Fruit fly (Drosophila melanogaster) whole organism, embryonic: ENCODE data around the gene Gr32a.
A peak's percentile ranks its signal among the peaks of the same experiment; 100 is the strongest.

Source experiments
- CG10979 ChIP-seq: fragments of 200-800 bp; sonication (Bioruptor generic); optimal IDR thresholded peaks from 2 replicates; lab custom pipeline; 2018; ENCODE audit warnings: missing biosample characterization, mild to moderate bottlenecking, missing genetic modification characterization, moderate library complexity
- CG11085 ChIP-seq: fragments of 200-800 bp; sonication (Bioruptor generic); IDR thresholded peaks from 2 replicates; pipeline ENCODE4 v1.3.6; 2022; ENCODE audit warnings: missing biosample characterization, missing genetic modification characterization
- CG12744 ChIP-seq: fragments of 200-800 bp; sonication (Bioruptor generic); optimal IDR thresholded peaks from 2 replicates; lab custom pipeline; 2016; ENCODE audit warnings: missing biosample characterization, missing genetic modification characterization
- CG14014 ChIP-seq: fragments of 200-800 bp; sonication (Bioruptor generic); IDR thresholded peaks from 2 replicates; pipeline ENCODE4 v1.3.6; 2022; ENCODE audit warnings: missing biosample characterization, missing genetic modification characterization
- CG14710 ChIP-seq: fragments of 200-800 bp; sonication (Bioruptor generic); optimal IDR thresholded peaks from 3 replicates; lab custom pipeline; 2019; ENCODE audit warnings: missing biosample characterization, mild to moderate bottlenecking, missing genetic modification characterization, moderate library complexity
- CG15479 ChIP-seq: fragments of 200-800 bp; sonication (Bioruptor generic); optimal IDR thresholded peaks from 3 replicates; lab custom pipeline; 2019; ENCODE audit warnings: missing biosample characterization, mild to moderate bottlenecking, missing genetic modification characterization, moderate library complexity
- CG15601 ChIP-seq: fragments of 200-800 bp; sonication (Bioruptor generic); optimal IDR thresholded peaks from 3 replicates; lab custom pipeline; 2019; ENCODE audit warnings: missing biosample characterization, mild to moderate bottlenecking, missing genetic modification characterization, moderate library complexity
- CG16815 ChIP-seq: fragments of 200-800 bp; sonication (Bioruptor generic); optimal IDR thresholded peaks from 3 replicates; lab custom pipeline; 2017; ENCODE audit warnings: missing biosample characterization, mild to moderate bottlenecking, missing genetic modification characterization
- CG17568 ChIP-seq: fragments of 200-800 bp; sonication (Bioruptor generic); optimal IDR thresholded peaks from 2 replicates; lab custom pipeline; 2018; ENCODE audit warnings: missing biosample characterization, mild to moderate bottlenecking, missing genetic modification characterization, moderate library complexity
- CG18011 ChIP-seq: fragments of 200-800 bp; sonication (Bioruptor generic); optimal IDR thresholded peaks from 2 replicates; lab custom pipeline; 2017; ENCODE audit warnings: missing biosample characterization, missing genetic modification characterization, mild to moderate bottlenecking, moderate library complexity, missing genotype
- CG18599 ChIP-seq: fragments of 200-800 bp; sonication (Bioruptor generic); optimal IDR thresholded peaks from 3 replicates; lab custom pipeline; 2017; ENCODE audit warnings: missing biosample characterization, missing genetic modification characterization, mild to moderate bottlenecking, moderate library complexity, missing genetic modification reagents
- CG18619 ChIP-seq: fragments of 200-800 bp; sonication (Bioruptor generic); optimal IDR thresholded peaks from 3 replicates; lab custom pipeline; 2017; ENCODE audit warnings: missing biosample characterization, mild to moderate bottlenecking, missing genetic modification characterization
- CG4282 ChIP-seq: fragments of 200-800 bp; sonication (Bioruptor generic); optimal IDR thresholded peaks from 2 replicates; lab custom pipeline; 2016; ENCODE audit warnings: missing biosample characterization, missing genetic modification characterization
- CG4730 ChIP-seq: fragments of 200-800 bp; sonication (Bioruptor generic); IDR thresholded peaks from 2 replicates; pipeline ENCODE4 v1.3.6; 2022; ENCODE audit warnings: missing biosample characterization, missing genetic modification characterization
- CG6254 ChIP-seq: fragments of 200-800 bp; sonication (Bioruptor generic); optimal IDR thresholded peaks from 3 replicates; lab custom pipeline; 2017; ENCODE audit warnings: mild to moderate bottlenecking, missing biosample characterization, missing genetic modification reagents, missing genetic modification characterization
- CG6683 ChIP-seq: fragments of 200-800 bp; sonication (Bioruptor generic); optimal IDR thresholded peaks from 2 replicates; lab custom pipeline; 2017; ENCODE audit warnings: missing biosample characterization, mild to moderate bottlenecking, missing genetic modification characterization, missing genetic modification reagents
- CG6791 ChIP-seq: fragments of 200-800 bp; sonication (Bioruptor generic); IDR thresholded peaks from 3 replicates; pipeline ENCODE4 v1.3.6; 2022; ENCODE audit warnings: missing biosample characterization, missing genetic modification characterization; ENCODE audit not compliant: partially characterized antibody
- CG7271 ChIP-seq: fragments of 200-800 bp; sonication (Bioruptor generic); optimal IDR thresholded peaks from 2 replicates; lab custom pipeline; 2018; ENCODE audit warnings: missing biosample characterization, mild to moderate bottlenecking, missing genetic modification characterization, moderate library complexity
- CG7745 ChIP-seq: fragments of 200-800 bp; sonication (Bioruptor generic); optimal IDR thresholded peaks from 2 replicates; lab custom pipeline; 2018; ENCODE audit warnings: missing biosample characterization, mild to moderate bottlenecking, missing genetic modification characterization, moderate library complexity
- CG9876 ChIP-seq: fragments of 200-800 bp; sonication (Bioruptor generic); optimal IDR thresholded peaks from 2 replicates; lab custom pipeline; 2016; ENCODE audit warnings: missing biosample characterization, missing genetic modification characterization
- CkIIα-i1 ChIP-seq: fragments of 200-800 bp; sonication (Bioruptor generic); IDR thresholded peaks from 2 replicates; pipeline ENCODE4 v1.3.6; 2022; ENCODE audit warnings: missing biosample characterization, missing genetic modification characterization
- Dll ChIP-seq: fragments of 200-800 bp; sonication (Bioruptor generic); IDR thresholded peaks from 4 replicates; pipeline ENCODE4 v1.3.6; 2022; ENCODE audit warnings: missing biosample characterization, missing genetic modification characterization; ENCODE audit not compliant: partially characterized antibody
- ERR ChIP-seq: fragments of 200-800 bp; sonication (Bioruptor generic); optimal IDR thresholded peaks from 2 replicates; lab custom pipeline; 2016; ENCODE audit warnings: missing biosample characterization, missing genetic modification characterization
- Eip74EF ChIP-seq, 2 experiments: fragments of 200-800 bp in 1 of 2; fragments of >200 bp in 1 of 2; sonication (Bioruptor generic) in 1 of 2; optimal IDR thresholded peaks; 2 replicates each; lab custom pipeline; 2017 to 2019; ENCODE audit warnings: missing biosample characterization in 2 of 2, missing genetic modification characterization in 2 of 2, mild to moderate bottlenecking in 1 of 2, moderate library complexity in 1 of 2
- HLH3B ChIP-seq: fragments of 200-800 bp; sonication (Bioruptor generic); IDR thresholded peaks from 2 replicates; pipeline ENCODE4 v1.3.6; 2022; ENCODE audit warnings: missing biosample characterization, missing genetic modification characterization
- Hey ChIP-seq: fragments of 200-800 bp; sonication (Bioruptor generic); optimal IDR thresholded peaks from 3 replicates; lab custom pipeline; 2018; ENCODE audit warnings: missing biosample characterization, mild to moderate bottlenecking, missing genetic modification characterization
- Hr51 ChIP-seq, 2 experiments: fragments of 200-800 bp; sonication (Bioruptor generic); optimal IDR thresholded peaks; 2 replicates in 1 of 2; 3 replicates in 1 of 2; lab custom pipeline; 2016 to 2018; ENCODE audit warnings: missing biosample characterization in 2 of 2, missing genetic modification characterization in 2 of 2, mild to moderate bottlenecking in 1 of 2, moderate library complexity in 1 of 2
- PHDP ChIP-seq: fragments of 200-800 bp; sonication (Bioruptor generic); optimal IDR thresholded peaks from 3 replicates; lab custom pipeline; 2018; ENCODE audit warnings: missing biosample characterization, mild to moderate bottlenecking, missing genetic modification characterization, moderate library complexity
- Rx ChIP-seq: fragments of 200-800 bp; sonication (Bioruptor generic); IDR thresholded peaks from 2 replicates; pipeline ENCODE4 v1.3.6; 2022; ENCODE audit warnings: missing biosample characterization, missing genetic modification characterization
- ato ChIP-seq: fragments of 200-800 bp; sonication (Bioruptor generic); IDR thresholded peaks from 2 replicates; pipeline ENCODE4 v1.3.6; 2022; ENCODE audit warnings: missing biosample characterization, missing genetic modification characterization; ENCODE audit not compliant: partially characterized antibody
- ems ChIP-seq: fragments of 200-800 bp; sonication (Bioruptor generic); optimal IDR thresholded peaks from 3 replicates; lab custom pipeline; 2016; ENCODE audit warnings: missing biosample characterization, missing genetic modification characterization
- exex ChIP-seq: fragments of 200-800 bp; sonication (Bioruptor generic); optimal IDR thresholded peaks from 4 replicates; lab custom pipeline; 2018; ENCODE audit warnings: missing biosample characterization, mild to moderate bottlenecking, missing genetic modification characterization, moderate library complexity
- fd102C ChIP-seq: fragments of 200-800 bp; sonication (Bioruptor generic); optimal IDR thresholded peaks from 2 replicates; lab custom pipeline; 2018; ENCODE audit warnings: missing biosample characterization, mild to moderate bottlenecking, missing genetic modification characterization, moderate library complexity
- fd96Cb ChIP-seq: fragments of 200-800 bp; sonication (Bioruptor generic); optimal IDR thresholded peaks from 2 replicates; lab custom pipeline; 2018; ENCODE audit warnings: missing biosample characterization, mild to moderate bottlenecking, missing genetic modification characterization, moderate library complexity
- gcm2 ChIP-seq: fragments of 200-800 bp; sonication (Bioruptor generic); optimal IDR thresholded peaks from 2 replicates; lab custom pipeline; 2016; ENCODE audit warnings: missing biosample characterization, missing genetic modification characterization
- grn ChIP-seq: fragments of 200-800 bp; sonication (Bioruptor generic); optimal IDR thresholded peaks from 3 replicates; lab custom pipeline; 2017; ENCODE audit warnings: missing biosample characterization, missing genetic modification characterization
- inv ChIP-seq: fragments of 200-800 bp; sonication (Bioruptor generic); IDR thresholded peaks from 2 replicates; pipeline ENCODE4 v1.3.6; 2022; ENCODE audit warnings: missing biosample characterization, missing genetic modification characterization; ENCODE audit not compliant: partially characterized antibody
- kay ChIP-seq: fragments of 200-800 bp; sonication (Bioruptor generic); optimal IDR thresholded peaks from 2 replicates; lab custom pipeline; 2016; ENCODE audit warnings: missing biosample characterization, missing genetic modification characterization
- lbe ChIP-seq: fragments of 200-800 bp; sonication (Bioruptor generic); optimal IDR thresholded peaks from 2 replicates; lab custom pipeline; 2016; ENCODE audit warnings: missing biosample characterization, mild to moderate bottlenecking, missing genetic modification characterization
- nmo ChIP-seq: fragments of 200-800 bp; sonication (Bioruptor generic); optimal IDR thresholded peaks from 2 replicates; lab custom pipeline; 2018; ENCODE audit warnings: missing biosample characterization, mild to moderate bottlenecking, missing genetic modification characterization, moderate library complexity
- peb ChIP-seq: fragments of 200-800 bp; sonication (Bioruptor generic); IDR thresholded peaks from 2 replicates; pipeline ENCODE4 v1.3.6; 2022; ENCODE audit warnings: missing biosample characterization, missing genetic modification characterization
- pros ChIP-seq: fragments of 200-800 bp; sonication (Bioruptor generic); optimal IDR thresholded peaks from 3 replicates; lab custom pipeline; 2019; ENCODE audit warnings: missing biosample characterization, mild to moderate bottlenecking, missing genetic modification characterization, moderate library complexity
- sd ChIP-seq: fragments of 200-800 bp; sonication (Bioruptor generic); optimal IDR thresholded peaks from 3 replicates; lab custom pipeline; 2018; ENCODE audit warnings: missing biosample characterization, mild to moderate bottlenecking, missing genetic modification characterization, moderate library complexity
- sens ChIP-seq: fragments of 200-800 bp; sonication (Bioruptor generic); peaks from one replicate; lab custom pipeline; 2016; ENCODE audit warnings: missing biosample characterization, missing genetic modification characterization
- tna ChIP-seq: fragments of 200-800 bp; sonication (Bioruptor generic); IDR thresholded peaks from 2 replicates; pipeline ENCODE4 v1.3.6; 2022; ENCODE audit warnings: missing biosample characterization, missing genetic modification characterization; ENCODE audit not compliant: partially characterized antibody
- unc-4 ChIP-seq: fragments of 200-800 bp; sonication (Bioruptor generic); IDR thresholded peaks from 2 replicates; pipeline ENCODE4 v1.3.6; 2022; ENCODE audit warnings: missing biosample characterization, missing genetic modification characterization; ENCODE audit not compliant: partially characterized antibody
- unpg ChIP-seq: fragments of 200-800 bp; sonication (Bioruptor generic); optimal IDR thresholded peaks from 3 replicates; lab custom pipeline; 2018; ENCODE audit warnings: missing biosample characterization, mild to moderate bottlenecking, missing genetic modification characterization, moderate library complexity
- z ChIP-seq: fragments of 200-800 bp; sonication (Bioruptor generic); IDR thresholded peaks from 3 replicates; pipeline ENCODE4 v1.3.6; 2022; ENCODE audit warnings: missing biosample characterization, missing genetic modification characterization
- zen2 ChIP-seq: fragments of 200-800 bp; sonication (Bioruptor generic); IDR thresholded peaks from 3 replicates; pipeline ENCODE4 v1.3.6; 2022; ENCODE audit warnings: missing biosample characterization, missing genetic modification characterization; ENCODE audit not compliant: partially characterized antibody

Gene Gr32a

dm6 chr2L:11123499-11123898, 9.7 kb downstream of the Gr32a start, which contains the start of the genes Csl4 and Nup160 (continued):
- TF ChIP-seq CG6683 (GFP tag; lab: Kevin White, UChicago) = peak; percentile 40
- TF ChIP-seq CG18599 (GFP tag; lab: Kevin White, UChicago) = peak; percentile 76
- TF ChIP-seq CkIIα-i1 = no peak
- peak; percentile 86 for TF ChIP-seq ems (GFP tag; lab: Kevin White, UChicago)
- TF ChIP-seq exex (tag; lab: Kevin White, UChicago) = peak; percentile 19
- TF ChIP-seq CG9876 = peak; percentile 48
- no peak for TF ChIP-seq pros (GFP tag; lab: Kevin White, UChicago)
- no peak; the same call in 1 of the 2 replicates for TF ChIP-seq peb
- TF ChIP-seq ato (GFP tag; lab: Robert Waterston, UW) = no peak
- no peak for TF ChIP-seq zen2 (GFP tag; lab: Robert Waterston, UW)
- TF ChIP-seq z (GFP tag; lab: Robert Waterston, UW) = no peak
- TF ChIP-seq CG14710 (tag; lab: Kevin White, UChicago) = peak; percentile 77
- TF ChIP-seq CG11085 = peak; percentile 48
- 0 out of 4 replicates have a peak, but pooled peaks have one; percentile 48 for TF ChIP-seq Dll (GFP tag; lab: Robert Waterston, UW)
- TF ChIP-seq CG10979 (tag; lab: Kevin White, UChicago) = peak; percentile 61
- TF ChIP-seq CG18011 = peak; percentile 65
- TF ChIP-seq CG6791 (GFP tag; lab: Robert Waterston, UW) = no peak
- no peak for TF ChIP-seq CG17568 (GFP tag; lab: Kevin White, UChicago)
- TF ChIP-seq Hr51 (GFP tag; optimal IDR thresholded peaks at IDR 0.05; lab: Kevin White, UChicago) = peak in 1 of 2 experiments; percentile 85
- no peak for TF ChIP-seq tna (GFP tag; lab: Robert Waterston, UW)
- TF ChIP-seq CG15479 = no peak
- TF ChIP-seq CG14014 (GFP tag; lab: Robert Waterston, UW) = peak; percentile 75
- no peak for TF ChIP-seq CG7745 (tag; lab: Kevin White, UChicago)
- no peak for TF ChIP-seq grn
- no peak; the same call in 1 of the 2 replicates for TF ChIP-seq CG4730 (GFP tag; lab: Robert Waterston, UW)
- peak; percentile 55 for TF ChIP-seq CG4282 (GFP tag; lab: Kevin White, UChicago)
- no peak for TF ChIP-seq unpg (GFP tag; lab: Kevin White, UChicago)
- TF ChIP-seq Hey (tag; lab: Kevin White, UChicago) = no peak
- TF ChIP-seq fd96Cb (tag; lab: Kevin White, UChicago) = peak; percentile 44
- TF ChIP-seq unc-4 = 0 out of 2 replicates have a peak, but pooled peaks have one; percentile 29
- TF ChIP-seq Rx (GFP tag; lab: Robert Waterston, UW) = peak; percentile 60
- TF ChIP-seq ERR (GFP tag; lab: Kevin White, UChicago) = peak; percentile 60
- peak; percentile 98 for TF ChIP-seq sens (GFP tag; lab: Kevin White, UChicago)
- no peak for TF ChIP-seq CG15601
- TF ChIP-seq CG18619 = no peak
- no peak for TF ChIP-seq CG16815 (GFP tag; lab: Kevin White, UChicago)
- TF ChIP-seq fd102C (GFP tag; lab: Kevin White, UChicago) = no peak
- TF ChIP-seq gcm2 = peak; percentile 81
- peak; percentile 75 for TF ChIP-seq PHDP (tag; lab: Kevin White, UChicago)
- no peak for TF ChIP-seq inv (GFP tag; lab: Robert Waterston, UW)
- TF ChIP-seq lbe (GFP tag; lab: Kevin White, UChicago) = peak; percentile 72
- TF ChIP-seq CG7271 (tag; lab: Kevin White, UChicago) = peak; percentile 7
- TF ChIP-seq CG6254 (GFP tag; lab: Kevin White, UChicago) = peak; percentile 39
- TF ChIP-seq kay (GFP tag; lab: Kevin White, UChicago) = peak; percentile 64
- no peak for TF ChIP-seq Eip74EF (GFP tag; optimal IDR thresholded peaks at IDR 0.05; lab: Kevin White, UChicago)
- TF ChIP-seq CG12744 = peak; percentile 79
- no peak for TF ChIP-seq sd (tag; lab: Kevin White, UChicago)
- peak; percentile 74 for TF ChIP-seq HLH3B
- TF ChIP-seq nmo (GFP tag; lab: Kevin White, UChicago) = peak; percentile 77
